Fruit fly (Drosophila melanogaster) whole organism: ENCODE data around the gene RpL34a.

Source experiments
- CG8478 ChIP-seq: fragments of >200 bp; optimal IDR thresholded peaks from 2 replicates; lab custom pipeline; 2018; ENCODE audit warnings: inconsistent platforms
- Dll ChIP-seq: fragments of >200 bp; optimal IDR thresholded peaks from 2 replicates; lab custom pipeline; 2017
- EcR ChIP-seq, 2 experiments: fragments of >200 bp; optimal IDR thresholded peaks; 2 replicates each; lab custom pipeline; 2017; ENCODE audit warnings: missing biosample characterization in 2 of 2, missing genetic modification characterization in 2 of 2, missing genetic modification reagents in 2 of 2
- pan ChIP-seq: fragments of >200 bp; optimal IDR thresholded peaks from 2 replicates; lab custom pipeline; 2017
- psq ChIP-seq: fragments of >200 bp; optimal IDR thresholded peaks from 2 replicates; lab custom pipeline; 2017
- usp ChIP-seq: fragments of >200 bp; optimal IDR thresholded peaks from 2 replicates; lab custom pipeline; 2017; ENCODE audit warnings: missing biosample characterization, missing genetic modification characterization, mixed read lengths

The RpL34a gene

dm6 chr3R:26027903-26028302 is 31.2 kb downstream of the RpL34a start:
- TF ChIP-seq Dll (lab: Kevin White, UChicago) (peak; percentile 1), CG8478 (lab: Kevin White, UChicago) (no peak)

- no peak for TF ChIP-seq EcR (GFP tag; optimal IDR thresholded peaks at IDR 0.05; lab: Kevin White, UChicago)
- no peak for TF ChIP-seq usp (GFP tag; lab: Kevin White, UChicago)
- no peak for TF ChIP-seq CG8478 (lab: Kevin White, UChicago)
- TF ChIP-seq psq (lab: Kevin White, UChicago), result no peak
- no peak for TF ChIP-seq Dll (lab: Kevin White, UChicago)
- no peak for TF ChIP-seq pan (lab: Kevin White, UChicago)
Measured at dm6 chr3R:26026631-26027274, 32.3 kb downstream of the RpL34a start.

dm6 chr3R:26024596-26025213 is 34.4 kb downstream of the RpL34a start:
- TF ChIP-seq CG8478 (lab: Kevin White, UChicago) (no peak), EcR (GFP tag; optimal IDR thresholded peaks at IDR 0.05; lab: Kevin White, UChicago) (no peak), psq (lab: Kevin White, UChicago) (no peak), pan (lab: Kevin White, UChicago) (no peak), usp (GFP tag; lab: Kevin White, UChicago) (no peak), Dll (lab: Kevin White, UChicago) (no peak)

- TF ChIP-seq pan (lab: Kevin White, UChicago) (no peak), psq (lab: Kevin White, UChicago) (no peak), CG8478 (lab: Kevin White, UChicago) (no peak), EcR (GFP tag; optimal IDR thresholded peaks at IDR 0.05; lab: Kevin White, UChicago) (no peak), Dll (lab: Kevin White, UChicago) (no peak), usp (GFP tag; lab: Kevin White, UChicago) (no peak)
Measured at dm6 chr3R:26023252-26023651, 35.8 kb downstream of the RpL34a start.

dm6 chr3R:26021195-26021914 is 37.7 kb downstream of the RpL34a start:
- no peak for TF ChIP-seq usp (GFP tag; lab: Kevin White, UChicago)
- no peak for TF ChIP-seq EcR (GFP tag; optimal IDR thresholded peaks at IDR 0.05; lab: Kevin White, UChicago)
- TF ChIP-seq CG8478 (lab: Kevin White, UChicago), result no peak
- peak; percentile 62 for TF ChIP-seq Dll (lab: Kevin White, UChicago)
- TF ChIP-seq psq (lab: Kevin White, UChicago), result no peak

- TF ChIP-seq EcR (GFP tag; optimal IDR thresholded peaks at IDR 0.05; lab: Kevin White, UChicago) (no peak), Dll (lab: Kevin White, UChicago) (peak; percentile 72), psq (lab: Kevin White, UChicago) (no peak)
Measured at dm6 chr3R:26020244-26021171, 38.6 kb downstream of the RpL34a start.

- TF ChIP-seq psq (lab: Kevin White, UChicago), result no peak
- no peak for TF ChIP-seq CG8478 (lab: Kevin White, UChicago)
- TF ChIP-seq pan (lab: Kevin White, UChicago), result no peak
- TF ChIP-seq Dll (lab: Kevin White, UChicago), result no peak
- no peak for TF ChIP-seq usp (GFP tag; lab: Kevin White, UChicago)
- TF ChIP-seq EcR (GFP tag; optimal IDR thresholded peaks at IDR 0.05; lab: Kevin White, UChicago), result no peak
Measured at dm6 chr3R:26019232-26019631, 39.8 kb downstream of the RpL34a start.

dm6 chr3R:26017771-26018731 is 41.0 kb downstream of the RpL34a start:
- TF ChIP-seq pan (lab: Kevin White, UChicago), result no peak
- TF ChIP-seq EcR (GFP tag; optimal IDR thresholded peaks at IDR 0.05; lab: Kevin White, UChicago), result peak in 1 of 2 experiments; percentile 36
- TF ChIP-seq usp (GFP tag; lab: Kevin White, UChicago), result no peak
- no peak for TF ChIP-seq CG8478 (lab: Kevin White, UChicago)

dm6 chr3R:26017294-26017770 is 41.7 kb downstream of the RpL34a start:
- peak; percentile 17 for TF ChIP-seq Dll (lab: Kevin White, UChicago)
- no peak for TF ChIP-seq usp (GFP tag; lab: Kevin White, UChicago)
- no peak for TF ChIP-seq psq (lab: Kevin White, UChicago)
- no peak for TF ChIP-seq pan (lab: Kevin White, UChicago)
- peak in 1 of 2 experiments; percentile 29 for TF ChIP-seq EcR (GFP tag; optimal IDR thresholded peaks at IDR 0.05; lab: Kevin White, UChicago)
- no peak for TF ChIP-seq CG8478 (lab: Kevin White, UChicago)
